Worm (Caenorhabditis elegans) whole organism, L1 larva: ENCODE results near the gene F47B8.2.

Source experiments
- Y116A8C.19 ChIP-seq: sonication (generic microtip); optimal IDR thresholded peaks from 2 replicates; lab custom pipeline; 2016; ENCODE audit warnings: missing compliant biosample characterization, missing genetic modification characterization, borderline replicate concordance
- aha-1 ChIP-seq: fragments of 150-350 bp; optimal IDR thresholded peaks from 2 replicates; lab custom pipeline; 2014; ENCODE audit warnings: missing biosample characterization, missing genetic modification characterization
- alr-1 ChIP-seq: fragments of 200-800 bp; sonication (Bioruptor generic); optimal IDR thresholded peaks from 2 replicates; lab custom pipeline; 2018; ENCODE audit warnings: borderline replicate concordance, mild to moderate bottlenecking, missing genetic modification characterization, missing compliant biosample characterization
- aly-2 ChIP-seq: fragments of 150-350 bp; optimal IDR thresholded peaks from 2 replicates; lab custom pipeline; 2014; ENCODE audit warnings: missing biosample characterization, missing genetic modification characterization
- blmp-1 ChIP-seq: fragments of 150-350 bp; optimal IDR thresholded peaks from 2 replicates; lab custom pipeline; 2014; ENCODE audit warnings: missing biosample characterization, missing genetic modification characterization
- ceh-63 ChIP-seq: fragments of 200-800 bp; sonication (Bioruptor generic); optimal IDR thresholded peaks from 2 replicates; lab custom pipeline; 2018; ENCODE audit warnings: mild to moderate bottlenecking, missing genetic modification characterization, missing compliant biosample characterization
- ceh-8 ChIP-seq: fragments of 200-800 bp; sonication (Bioruptor generic); optimal IDR thresholded peaks from 2 replicates; lab custom pipeline; 2018; ENCODE audit warnings: mild to moderate bottlenecking, missing genetic modification characterization, moderate library complexity, missing compliant biosample characterization
- ceh-88 ChIP-seq: fragments of 200-800 bp; sonication (Bioruptor generic); IDR thresholded peaks from 2 replicates; pipeline ENCODE4 v1.3.6; 2022; ENCODE audit warnings: missing genetic modification characterization, missing compliant biosample characterization
- ces-1 ChIP-seq: fragments of 150-350 bp; optimal IDR thresholded peaks from 2 replicates; lab custom pipeline; 2014; ENCODE audit warnings: missing biosample characterization, missing genetic modification reagents, missing genetic modification characterization
- dsc-1 ChIP-seq: sonication (generic microtip); optimal IDR thresholded peaks from 2 replicates; lab custom pipeline; 2016; ENCODE audit warnings: mild to moderate bottlenecking, missing genetic modification characterization, missing compliant biosample characterization
- efl-3 ChIP-seq: fragments of 200-800 bp; sonication (Bioruptor generic); optimal IDR thresholded peaks from 2 replicates; lab custom pipeline; 2018; ENCODE audit warnings: mild to moderate bottlenecking, missing genetic modification characterization, missing compliant biosample characterization
- egl-27 ChIP-seq, 2 experiments: fragments of 150-350 bp in 1 of 2; sonication (generic microtip); optimal IDR thresholded peaks; 3 replicates each; lab custom pipeline; 2017 to 2018; ENCODE audit warnings: missing biosample characterization in 2 of 2, missing genetic modification characterization in 2 of 2, missing genetic modification reagents in 2 of 2
- ets-5 ChIP-seq: fragments of 200-800 bp; sonication (Bioruptor generic); IDR thresholded peaks from 2 replicates; pipeline ENCODE4 v1.3.6; 2022; ENCODE audit warnings: missing genetic modification characterization, missing compliant biosample characterization
- fkh-10 ChIP-seq: sonication (generic microtip); optimal IDR thresholded peaks from 2 replicates; lab custom pipeline; 2017; ENCODE audit warnings: missing biosample characterization, missing genetic modification reagents, missing genetic modification characterization
- fkh-8 ChIP-seq: sonication (generic microtip); optimal IDR thresholded peaks from 2 replicates; lab custom pipeline; 2016; ENCODE audit warnings: mild to moderate bottlenecking, missing genetic modification characterization, missing compliant biosample characterization
- grh-1 ChIP-seq: fragments of 200-800 bp; sonication (Bioruptor generic); IDR thresholded peaks from 2 replicates; pipeline ENCODE4 v1.3.6; 2022; ENCODE audit warnings: missing genetic modification reagents, missing genetic modification characterization, missing compliant biosample characterization
- hlh-17 ChIP-seq: fragments of 200-800 bp; sonication (Bioruptor generic); optimal IDR thresholded peaks from 2 replicates; lab custom pipeline; 2018; ENCODE audit warnings: missing genetic modification characterization, mild to moderate bottlenecking, missing compliant biosample characterization, moderate library complexity, borderline replicate concordance
- irx-1 ChIP-seq: sonication (generic microtip); optimal IDR thresholded peaks from 2 replicates; lab custom pipeline; 2016; ENCODE audit warnings: missing genetic modification characterization, missing compliant biosample characterization
- isw-1 ChIP-seq: fragments of 200-800 bp; sonication (Bioruptor generic); IDR thresholded peaks from 2 replicates; pipeline ENCODE4 v1.3.6; 2022; ENCODE audit warnings: missing genetic modification characterization, missing compliant biosample characterization
- jun-1 ChIP-seq: fragments of 150-350 bp; optimal IDR thresholded peaks from 2 replicates; lab custom pipeline; 2014; ENCODE audit warnings: missing biosample characterization, missing genetic modification reagents, missing genetic modification characterization
- lir-3 ChIP-seq: sonication (generic microtip); optimal IDR thresholded peaks from 2 replicates; lab custom pipeline; 2016; ENCODE audit warnings: mild to moderate bottlenecking, missing genetic modification characterization, moderate library complexity, missing compliant biosample characterization; ENCODE audit not compliant: poor library complexity
- lsy-2 ChIP-seq, 2 experiments: fragments of 150-350 bp; optimal IDR thresholded peaks; 2 replicates each; lab custom pipeline; 2014; ENCODE audit warnings: missing biosample characterization in 2 of 2, missing genetic modification characterization in 2 of 2
- mdl-1 ChIP-seq, 2 experiments: fragments of 150-350 bp; optimal IDR thresholded peaks; 2 replicates each; lab custom pipeline; 2014 to 2017; ENCODE audit warnings: missing biosample characterization in 2 of 2, missing genetic modification characterization in 2 of 2, inconsistent platforms in 1 of 2
- mep-1 ChIP-seq: fragments of 150-350 bp; optimal IDR thresholded peaks from 2 replicates; lab custom pipeline; 2014; ENCODE audit warnings: missing biosample characterization, missing genetic modification characterization
- nhr-11 ChIP-seq: fragments of 150-350 bp; optimal IDR thresholded peaks from 2 replicates; lab custom pipeline; 2014; ENCODE audit warnings: missing biosample characterization, missing genetic modification characterization
- nhr-20 ChIP-seq: sonication (generic microtip); optimal IDR thresholded peaks from 2 replicates; lab custom pipeline; 2016; ENCODE audit warnings: mild to moderate bottlenecking, missing genetic modification characterization, missing compliant biosample characterization
- nhr-47 ChIP-seq: sonication (generic microtip); optimal IDR thresholded peaks from 2 replicates; lab custom pipeline; 2016; ENCODE audit warnings: mild to moderate bottlenecking, missing genetic modification characterization, moderate library complexity, missing compliant biosample characterization
- nhr-76 ChIP-seq: sonication (generic microtip); optimal IDR thresholded peaks from 2 replicates; lab custom pipeline; 2017; ENCODE audit warnings: missing biosample characterization, missing genetic modification characterization
- nhr-77 ChIP-seq: fragments of 150-350 bp; optimal IDR thresholded peaks from 2 replicates; lab custom pipeline; 2014; ENCODE audit warnings: missing biosample characterization, missing genetic modification characterization
- nhr-84 ChIP-seq: sonication (generic microtip); optimal IDR thresholded peaks from 2 replicates; lab custom pipeline; 2017; ENCODE audit warnings: missing biosample characterization, missing genetic modification characterization
- rnt-1 ChIP-seq: sonication (generic microtip); optimal IDR thresholded peaks from 2 replicates; lab custom pipeline; 2016; ENCODE audit warnings: mild to moderate bottlenecking, missing genetic modification characterization, moderate library complexity, missing compliant biosample characterization
- snpc-4 ChIP-seq: fragments of 150-350 bp; optimal IDR thresholded peaks from 2 replicates; lab custom pipeline; 2014; ENCODE audit warnings: missing biosample characterization, missing genetic modification characterization
- snu-23 ChIP-seq: sonication (generic microtip); optimal IDR thresholded peaks from 2 replicates; lab custom pipeline; 2016; ENCODE audit warnings: missing genetic modification characterization, missing compliant biosample characterization
- sox-4 ChIP-seq: sonication (generic microtip); optimal IDR thresholded peaks from 2 replicates; lab custom pipeline; 2016; ENCODE audit warnings: missing genetic modification characterization, missing compliant biosample characterization
- sup-37 ChIP-seq: fragments of 200-800 bp; sonication (Bioruptor generic); optimal IDR thresholded peaks from 2 replicates; lab custom pipeline; 2018; ENCODE audit warnings: mild to moderate bottlenecking, missing genetic modification characterization, missing compliant biosample characterization
- swsn-7 ChIP-seq: sonication (generic microtip); optimal IDR thresholded peaks from 2 replicates; lab custom pipeline; 2016; ENCODE audit warnings: missing genetic modification characterization, missing compliant biosample characterization
- tbx-2 ChIP-seq: sonication (generic microtip); optimal IDR thresholded peaks from 2 replicates; lab custom pipeline; 2016; ENCODE audit warnings: missing genetic modification characterization, missing compliant biosample characterization
- unc-130 ChIP-seq: fragments of 150-350 bp; optimal IDR thresholded peaks from 2 replicates; lab custom pipeline; 2017; ENCODE audit warnings: missing biosample characterization, missing genetic modification characterization, inconsistent platforms
- unc-62 ChIP-seq: fragments of 150-350 bp; optimal IDR thresholded peaks from 2 replicates; lab custom pipeline; 2014; ENCODE audit warnings: missing biosample characterization, missing genetic modification reagents, missing genetic modification characterization
- unc-86 ChIP-seq: sonication (generic microtip); optimal IDR thresholded peaks from 2 replicates; lab custom pipeline; 2016; ENCODE audit warnings: missing genetic modification characterization, missing compliant biosample characterization
- unc-98 ChIP-seq: fragments of 200-800 bp; sonication (Bioruptor generic); IDR thresholded peaks from 2 replicates; pipeline ENCODE4 v1.3.6; 2022; ENCODE audit warnings: missing genetic modification characterization, missing compliant biosample characterization
- vab-15 ChIP-seq: sonication (generic microtip); optimal IDR thresholded peaks from 2 replicates; lab custom pipeline; 2017; ENCODE audit warnings: missing genotype, mild to moderate bottlenecking, missing genetic modification characterization, missing compliant biosample characterization
- xbp-1 ChIP-seq: sonication (generic microtip); optimal IDR thresholded peaks from 2 replicates; lab custom pipeline; 2016; ENCODE audit warnings: missing genetic modification characterization, missing compliant biosample characterization
- zag-1 ChIP-seq: fragments of 150-350 bp; optimal IDR thresholded peaks from 2 replicates; lab custom pipeline; 2014; ENCODE audit warnings: missing biosample characterization, missing genetic modification characterization
- ztf-4 ChIP-seq: fragments of 150-350 bp; optimal IDR thresholded peaks from 2 replicates; lab custom pipeline; 2014; ENCODE audit warnings: missing biosample characterization, missing genetic modification characterization

F47B8.2 gene

DNA sequence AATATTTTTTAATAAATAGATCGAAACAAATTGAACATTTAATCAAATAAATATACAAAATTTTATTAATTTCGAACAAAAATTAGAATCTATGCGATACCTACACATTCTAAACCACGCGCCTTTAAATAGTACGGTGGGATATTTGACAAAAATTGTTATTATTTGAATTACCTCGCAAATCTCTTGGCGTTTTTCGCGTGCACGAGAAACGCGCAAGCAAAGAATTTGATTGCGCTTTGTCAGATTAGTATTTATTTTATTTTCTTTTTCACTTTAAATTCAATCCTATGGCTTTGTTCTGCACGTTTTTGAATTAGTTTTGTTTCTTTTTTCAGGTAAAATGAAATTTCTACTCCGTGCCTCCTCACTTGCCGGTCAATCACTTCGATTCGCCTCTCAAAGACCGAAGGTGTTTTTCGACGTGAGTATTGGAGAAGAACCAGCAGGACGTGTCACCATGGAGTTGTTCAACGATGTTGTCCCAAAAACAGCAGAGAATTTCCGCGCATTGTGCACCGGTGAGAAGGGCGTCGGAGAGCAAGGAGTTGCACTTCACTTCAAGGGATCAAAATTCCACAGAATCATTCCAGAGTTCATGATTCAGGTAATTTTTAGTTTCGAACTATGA is 39.4 kb upstream of the F47B8.2 start, which contains the start of gene cyn-1 (continued):
- peak; percentile 78 for TF ChIP-seq ceh-8 (GFP tag; lab: Kevin White, UChicago)
- peak; percentile 67 for TF ChIP-seq sox-4 (tag; lab: Kevin White, UChicago)
- TF ChIP-seq unc-86: peak; percentile 82
- TF ChIP-seq ceh-88 (GFP tag; lab: Robert Waterston, UW): peak; percentile 54
- peak; percentile 71 for TF ChIP-seq nhr-77
- no peak for TF ChIP-seq nhr-76 (tag; lab: Kevin White, UChicago)
- peak; percentile 93 for TF ChIP-seq nhr-47 (tag; lab: Kevin White, UChicago)
- TF ChIP-seq unc-62 (GFP tag; lab: Kevin White, UChicago): no peak
- TF ChIP-seq nhr-84 (tag; lab: Kevin White, UChicago): no peak
- TF ChIP-seq irx-1 (tag; lab: Kevin White, UChicago): peak; percentile 78
- TF ChIP-seq zag-1 (tag; lab: Kevin White, UChicago): no peak
- peak; percentile 77 for TF ChIP-seq isw-1 (GFP tag; lab: Robert Waterston, UW)
- no peak for TF ChIP-seq efl-3 (GFP tag; lab: Kevin White, UChicago)
- TF ChIP-seq fkh-10 (GFP tag; lab: Kevin White, UChicago): peak; percentile 67
- TF ChIP-seq aha-1 (tag; lab: Kevin White, UChicago): peak; percentile 29
- TF ChIP-seq unc-98 (GFP tag; lab: Robert Waterston, UW): no peak
- TF ChIP-seq mdl-1 (tag; optimal IDR thresholded peaks at IDR 0.05; lab: Kevin White, UChicago): peak in 1 of 2 experiments; percentile 63
- no peak for TF ChIP-seq hlh-17 (GFP tag; lab: Kevin White, UChicago)
- peak; percentile 70 for TF ChIP-seq jun-1 (tag; lab: Kevin White, UChicago)
- no peak for TF ChIP-seq ces-1 (GFP tag; lab: Kevin White, UChicago)
- peak; percentile 46 for TF ChIP-seq lir-3 (tag; lab: Kevin White, UChicago)
- peak; percentile 85 for TF ChIP-seq dsc-1
- TF ChIP-seq aly-2 (tag; lab: Kevin White, UChicago): peak; percentile 91
- no peak for TF ChIP-seq ceh-63
- TF ChIP-seq ets-5 (GFP tag; lab: Robert Waterston, UW): no peak
- TF ChIP-seq tbx-2 (tag; lab: Kevin White, UChicago): peak; percentile 87
- peak; percentile 52 for TF ChIP-seq nhr-11 (tag; lab: Kevin White, UChicago)
- TF ChIP-seq Y116A8C.19 (tag; lab: Kevin White, UChicago): no peak
- peak; percentile 72 for TF ChIP-seq grh-1
- TF ChIP-seq snu-23 (GFP tag; lab: Kevin White, UChicago): peak; percentile 91
- peak; percentile 92 for TF ChIP-seq lsy-2 (tag; optimal IDR thresholded peaks at IDR 0.05; lab: Kevin White, UChicago)
- TF ChIP-seq vab-15 (tag; lab: Kevin White, UChicago): peak; percentile 27
- peak; percentile 83 for TF ChIP-seq unc-130 (tag; lab: Kevin White, UChicago)
- TF ChIP-seq mep-1: peak; percentile 96
- peak; percentile 83 for TF ChIP-seq snpc-4 (tag; lab: Kevin White, UChicago)
- peak; percentile 89 for TF ChIP-seq nhr-20
- TF ChIP-seq fkh-8 (tag; lab: Kevin White, UChicago): peak; percentile 63
- TF ChIP-seq blmp-1 (tag; lab: Kevin White, UChicago): peak; percentile 75
- TF ChIP-seq egl-27 (tag; optimal IDR thresholded peaks at IDR 0.05; lab: Kevin White, UChicago): no peak
- peak; percentile 90 for TF ChIP-seq xbp-1 (tag; lab: Kevin White, UChicago)
- peak; percentile 66 for TF ChIP-seq ztf-4 (tag; lab: Kevin White, UChicago)
- peak; percentile 89 for TF ChIP-seq rnt-1
- TF ChIP-seq swsn-7 (tag; lab: Kevin White, UChicago): peak; percentile 91
- peak; percentile 9 for TF ChIP-seq sup-37 (GFP tag; lab: Kevin White, UChicago)
- peak; percentile 8 for TF ChIP-seq alr-1
